Worm (Caenorhabditis elegans) whole organism, L2 larva: Measurements from ENCODE around the gene C47A4.1.

ENCODE experiments used
- C34F6.9 ChIP-seq: fragments of 150-350 bp; optimal IDR thresholded peaks from 2 replicates; lab custom pipeline; 2014; ENCODE audit warnings: missing biosample characterization, missing genetic modification characterization
- F13H6.1 ChIP-seq: sonication (generic microtip); optimal IDR thresholded peaks from 2 replicates; lab custom pipeline; 2016; ENCODE audit warnings: missing genetic modification characterization, missing compliant biosample characterization
- R02D3.7 ChIP-seq: fragments of 150-350 bp; optimal IDR thresholded peaks from 2 replicates; lab custom pipeline; 2014; ENCODE audit warnings: missing biosample characterization, missing genetic modification characterization
- Y55F3AM.14 ChIP-seq: fragments of 200-800 bp; sonication (Bioruptor generic); optimal IDR thresholded peaks from 2 replicates; lab custom pipeline; 2018; ENCODE audit warnings: mild to moderate bottlenecking, missing genetic modification characterization, missing compliant biosample characterization
- ZK546.5 ChIP-seq: sonication (generic microtip); optimal IDR thresholded peaks from 2 replicates; lab custom pipeline; 2017; ENCODE audit warnings: missing biosample characterization, missing genetic modification characterization
- alr-1 ChIP-seq: fragments of 150-350 bp; optimal IDR thresholded peaks from 2 replicates; lab custom pipeline; 2014; ENCODE audit warnings: missing biosample characterization, missing genetic modification characterization
- aly-2 ChIP-seq: fragments of 150-350 bp; optimal IDR thresholded peaks from 2 replicates; lab custom pipeline; 2014; ENCODE audit warnings: missing biosample characterization, missing genetic modification characterization
- ama-1 ChIP-seq: fragments of 150-350 bp; optimal IDR thresholded peaks from 2 replicates; lab custom pipeline; 2018; ENCODE audit warnings: inconsistent platforms
- blmp-1 ChIP-seq: sonication (generic microtip); optimal IDR thresholded peaks from 2 replicates; lab custom pipeline; 2017; ENCODE audit warnings: missing genetic modification characterization, mild to moderate bottlenecking, missing compliant biosample characterization, antibody characterized with exemption, moderate library complexity; ENCODE audit not compliant: insufficient read depth
- ceh-16 ChIP-seq: fragments of 150-350 bp; optimal IDR thresholded peaks from 2 replicates; lab custom pipeline; 2014; ENCODE audit warnings: missing biosample characterization, missing genetic modification characterization
- ceh-82 ChIP-seq: fragments of 150-350 bp; optimal IDR thresholded peaks from 2 replicates; lab custom pipeline; 2014; ENCODE audit warnings: missing biosample characterization, missing genetic modification characterization
- crh-2 ChIP-seq: sonication (generic microtip); optimal IDR thresholded peaks from 2 replicates; lab custom pipeline; 2017; ENCODE audit warnings: missing biosample characterization, missing genetic modification characterization
- dmd-4 ChIP-seq: sonication (generic microtip); optimal IDR thresholded peaks from 2 replicates; lab custom pipeline; 2017; ENCODE audit warnings: missing biosample characterization, missing genetic modification characterization
- egl-27 ChIP-seq: sonication (generic microtip); optimal IDR thresholded peaks from 3 replicates; lab custom pipeline; 2017; ENCODE audit warnings: missing biosample characterization, missing genetic modification reagents, missing genetic modification characterization
- elt-1 ChIP-seq: fragments of 150-350 bp; optimal IDR thresholded peaks from 2 replicates; lab custom pipeline; 2014; ENCODE audit warnings: missing biosample characterization, missing genetic modification characterization
- elt-3 ChIP-seq: sonication (generic microtip); optimal IDR thresholded peaks from 2 replicates; lab custom pipeline; 2017; ENCODE audit warnings: missing biosample characterization, missing genetic modification characterization
- fos-1 ChIP-seq: fragments of 150-350 bp; optimal IDR thresholded peaks from 2 replicates; lab custom pipeline; 2014; ENCODE audit warnings: missing biosample characterization, missing genetic modification characterization
- gmeb-1 ChIP-seq: fragments of 150-350 bp; optimal IDR thresholded peaks from 2 replicates; lab custom pipeline; 2014; ENCODE audit warnings: missing biosample characterization, missing genetic modification characterization
- lin-11 ChIP-seq: fragments of 150-350 bp; sonication (generic microtip); optimal IDR thresholded peaks from 2 replicates; lab custom pipeline; 2014; ENCODE audit warnings: missing biosample characterization, missing genetic modification characterization, inconsistent platforms, mixed read lengths
- lin-13 ChIP-seq: fragments of 150-350 bp; optimal IDR thresholded peaks from 2 replicates; lab custom pipeline; 2014; ENCODE audit warnings: missing biosample characterization, missing genetic modification reagents, missing genetic modification characterization
- lin-39 ChIP-seq: fragments of 150-350 bp; optimal IDR thresholded peaks from 2 replicates; lab custom pipeline; 2014; ENCODE audit warnings: missing biosample characterization, missing genetic modification reagents, missing genetic modification characterization
- lsy-2 ChIP-seq, 2 experiments: fragments of 150-350 bp in 1 of 2; sonication (generic microtip) in 1 of 2; optimal IDR thresholded peaks; 2 replicates each; lab custom pipeline; 2014 to 2017; ENCODE audit warnings: missing biosample characterization in 2 of 2, missing genetic modification characterization in 2 of 2
- mbf-1 ChIP-seq: sonication (generic microtip); optimal IDR thresholded peaks from 2 replicates; lab custom pipeline; 2017; ENCODE audit warnings: missing biosample characterization, missing genetic modification characterization
- mdl-1 ChIP-seq, 2 experiments: fragments of 150-350 bp in 1 of 2; sonication (generic microtip) in 1 of 2; optimal IDR thresholded peaks; 2 replicates each; lab custom pipeline; 2017; ENCODE audit warnings: missing biosample characterization in 2 of 2, missing genetic modification characterization in 2 of 2
- nhr-10 ChIP-seq: sonication (generic microtip); optimal IDR thresholded peaks from 2 replicates; lab custom pipeline; 2017; ENCODE audit warnings: missing biosample characterization, missing genetic modification characterization
- nhr-12 ChIP-seq: fragments of 150-350 bp; optimal IDR thresholded peaks from 2 replicates; lab custom pipeline; 2014; ENCODE audit warnings: missing biosample characterization, missing genetic modification characterization
- nhr-129 ChIP-seq: fragments of 150-350 bp; optimal IDR thresholded peaks from 2 replicates; lab custom pipeline; 2014; ENCODE audit warnings: missing biosample characterization, missing genetic modification characterization
- nhr-21 ChIP-seq: fragments of 150-350 bp; optimal IDR thresholded peaks from 2 replicates; lab custom pipeline; 2014; ENCODE audit warnings: missing biosample characterization, missing genetic modification characterization
- nhr-23 ChIP-seq: fragments of 150-350 bp; optimal IDR thresholded peaks from 2 replicates; lab custom pipeline; 2014; ENCODE audit warnings: missing biosample characterization, missing genetic modification reagents, missing genetic modification characterization
- nhr-237 ChIP-seq: fragments of 150-350 bp; optimal IDR thresholded peaks from 2 replicates; lab custom pipeline; 2014; ENCODE audit warnings: missing biosample characterization, missing genetic modification characterization
- nhr-25 ChIP-seq: fragments of 150-350 bp; sonication (generic microtip); optimal IDR thresholded peaks from 3 replicates; lab custom pipeline; 2014; ENCODE audit warnings: missing biosample characterization, missing genetic modification characterization
- nhr-6 ChIP-seq: fragments of 150-350 bp; optimal IDR thresholded peaks from 2 replicates; lab custom pipeline; 2014; ENCODE audit warnings: missing biosample characterization, missing genetic modification characterization
- nhr-77 ChIP-seq: fragments of 150-350 bp; optimal IDR thresholded peaks from 2 replicates; lab custom pipeline; 2014; ENCODE audit warnings: missing biosample characterization, missing genetic modification characterization
- peb-1 ChIP-seq: fragments of 150-350 bp; optimal IDR thresholded peaks from 2 replicates; lab custom pipeline; 2014; ENCODE audit warnings: missing biosample characterization, missing genetic modification characterization
- sem-4 ChIP-seq: fragments of 150-350 bp; optimal IDR thresholded peaks from 2 replicates; lab custom pipeline; 2014; ENCODE audit warnings: missing biosample characterization, missing genetic modification reagents, missing genetic modification characterization
- skn-1 ChIP-seq: sonication (generic microtip); optimal IDR thresholded peaks from 2 replicates; lab custom pipeline; 2017; ENCODE audit warnings: missing biosample characterization, missing genetic modification characterization
- sma-3 ChIP-seq: sonication (generic microtip); optimal IDR thresholded peaks from 2 replicates; lab custom pipeline; 2016; ENCODE audit warnings: missing genetic modification reagents, missing genetic modification characterization, missing compliant biosample characterization
- snpc-4 ChIP-seq: fragments of 150-350 bp; optimal IDR thresholded peaks from 2 replicates; lab custom pipeline; 2014; ENCODE audit warnings: missing biosample characterization, missing genetic modification characterization
- unc-39 ChIP-seq: fragments of 150-350 bp; optimal IDR thresholded peaks from 2 replicates; lab custom pipeline; 2014; ENCODE audit warnings: missing biosample characterization, missing genetic modification characterization
- unc-62 ChIP-seq: fragments of 150-350 bp; optimal IDR thresholded peaks from 2 replicates; lab custom pipeline; 2014; ENCODE audit warnings: missing biosample characterization, missing genetic modification reagents, missing genetic modification characterization
- zag-1 ChIP-seq: fragments of 150-350 bp; optimal IDR thresholded peaks from 2 replicates; lab custom pipeline; 2014; ENCODE audit warnings: missing biosample characterization, missing genetic modification characterization
- ztf-1 ChIP-seq: fragments of 200-800 bp; sonication (Bioruptor generic); conservative IDR thresholded peaks from 2 replicates; pipeline ENCODE4 v1.3.6; 2022; ENCODE audit warnings: missing genetic modification characterization, missing compliant biosample characterization
- ztf-11 ChIP-seq: sonication (generic microtip); optimal IDR thresholded peaks from 2 replicates; lab custom pipeline; 2017; ENCODE audit warnings: missing biosample characterization, missing genetic modification characterization
- ztf-4 ChIP-seq: fragments of 150-350 bp; optimal IDR thresholded peaks from 2 replicates; lab custom pipeline; 2014; ENCODE audit warnings: missing biosample characterization, missing genetic modification characterization

The C47A4.1 gene

DNA sequence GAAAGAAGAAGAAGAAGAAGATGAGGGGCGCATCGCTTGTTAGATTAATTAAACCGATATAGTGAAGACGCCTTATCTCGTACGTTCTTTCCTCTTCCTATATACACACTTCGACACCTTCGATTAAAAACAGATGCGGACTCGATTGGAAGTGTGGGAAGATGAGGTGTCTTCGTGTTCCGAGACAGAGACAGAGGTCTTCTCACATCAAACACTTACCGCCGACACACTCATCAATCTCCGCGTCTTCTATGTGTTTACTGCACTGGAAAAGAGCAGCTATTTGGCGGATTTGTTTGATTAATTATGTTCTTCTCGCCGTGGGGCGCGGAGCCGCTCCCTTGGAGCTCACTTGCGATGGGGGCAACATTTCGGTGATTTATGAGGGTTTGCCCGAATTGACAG, 16.8 kb downstream of the C47A4.1 start (continued):
- TF ChIP-seq ceh-16 (tag; lab: Kevin White, UChicago): peak; percentile 86
- TF ChIP-seq ztf-11: no peak
- no peak for TF ChIP-seq dmd-4 (tag; lab: Kevin White, UChicago)
- TF ChIP-seq R02D3.7: no peak
- TF ChIP-seq lin-39 (tag; lab: Kevin White, UChicago): peak; percentile 94
- peak; percentile 73 for TF ChIP-seq nhr-23
- TF ChIP-seq lsy-2 (tag; optimal IDR thresholded peaks at IDR 0.05; lab: Kevin White, UChicago): peak in 1 of 2 experiments; percentile 43
- TF ChIP-seq gmeb-1: no peak
- TF ChIP-seq F13H6.1 (tag; lab: Kevin White, UChicago): peak; percentile 53
- TF ChIP-seq sma-3 (GFP tag; lab: Kevin White, UChicago): no peak
- TF ChIP-seq crh-2 (tag; lab: Kevin White, UChicago): peak; percentile 28
- no peak for TF ChIP-seq ceh-82 (tag; lab: Kevin White, UChicago)
- no peak for TF ChIP-seq nhr-10 (tag; lab: Kevin White, UChicago)
- peak; percentile 18 for TF ChIP-seq lin-13 (GFP tag; lab: Kevin White, UChicago)
- no peak for TF ChIP-seq aly-2
- no peak for TF ChIP-seq nhr-77
- no peak for TF ChIP-seq nhr-25 (tag; lab: Kevin White, UChicago)
- no peak for TF ChIP-seq nhr-21
- TF ChIP-seq nhr-129 (tag; lab: Kevin White, UChicago): peak; percentile 72
- TF ChIP-seq C34F6.9 (tag; lab: Kevin White, UChicago): no peak
- no peak for TF ChIP-seq Y55F3AM.14 (GFP tag; lab: Kevin White, UChicago)
- TF ChIP-seq unc-39 (tag; lab: Kevin White, UChicago): no peak

DNA sequence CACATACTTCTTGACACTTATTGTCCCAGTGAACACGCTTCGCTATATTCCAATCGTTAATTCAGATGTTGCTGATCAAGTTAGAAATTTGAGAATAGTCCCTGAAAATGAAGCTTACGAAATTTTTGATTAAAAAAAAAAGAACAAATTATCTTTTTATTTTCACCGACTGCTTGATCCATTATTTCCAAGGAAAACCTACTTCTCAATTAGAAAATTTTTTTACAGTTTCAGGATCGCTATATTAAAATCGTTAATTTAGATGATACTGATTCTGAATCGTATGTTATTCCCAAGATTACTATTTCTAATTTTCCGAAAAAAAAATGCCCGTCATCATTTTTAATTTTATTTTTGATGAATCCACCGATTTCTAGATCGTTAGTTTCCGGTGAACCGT, 17.6 kb downstream of the C47A4.1 start, which contains the start of gene T23G4.127:
T23G4.127 (minus strand) TSS at position 101 of the 400 bp plus-strand sequence.
- TF ChIP-seq skn-1 (tag; lab: Kevin White, UChicago) (no peak), peb-1 (no peak), lin-39 (tag; lab: Kevin White, UChicago) (no peak), sma-3 (GFP tag; lab: Kevin White, UChicago) (no peak), ztf-1 (GFP tag; lab: Robert Waterston, UW) (no peak), ama-1 (no peak), R02D3.7 (no peak), nhr-129 (tag; lab: Kevin White, UChicago) (no peak), blmp-1 (tag; lab: Kevin White, UChicago) (no peak)

DNA sequence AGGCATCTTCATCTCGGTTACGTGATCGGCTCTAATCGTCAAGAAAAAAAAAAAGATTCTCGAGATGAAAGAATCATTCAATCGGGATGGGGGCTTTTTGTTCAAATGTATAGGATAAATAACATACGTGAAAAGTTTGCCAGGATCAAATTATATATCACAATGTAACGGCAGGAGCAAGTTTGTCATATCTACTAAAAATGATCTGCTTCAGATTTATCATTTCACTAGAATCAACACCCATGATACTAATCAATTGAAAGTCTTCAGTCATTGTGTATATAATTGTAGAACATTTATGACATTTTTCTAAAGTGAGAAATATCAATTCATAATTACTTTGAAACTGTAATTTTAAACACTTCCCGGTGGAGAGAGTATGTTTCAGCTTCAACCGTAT, 19.3 kb downstream of the C47A4.1 start:
- no peak for TF ChIP-seq unc-62 (GFP tag; lab: Kevin White, UChicago)

DNA sequence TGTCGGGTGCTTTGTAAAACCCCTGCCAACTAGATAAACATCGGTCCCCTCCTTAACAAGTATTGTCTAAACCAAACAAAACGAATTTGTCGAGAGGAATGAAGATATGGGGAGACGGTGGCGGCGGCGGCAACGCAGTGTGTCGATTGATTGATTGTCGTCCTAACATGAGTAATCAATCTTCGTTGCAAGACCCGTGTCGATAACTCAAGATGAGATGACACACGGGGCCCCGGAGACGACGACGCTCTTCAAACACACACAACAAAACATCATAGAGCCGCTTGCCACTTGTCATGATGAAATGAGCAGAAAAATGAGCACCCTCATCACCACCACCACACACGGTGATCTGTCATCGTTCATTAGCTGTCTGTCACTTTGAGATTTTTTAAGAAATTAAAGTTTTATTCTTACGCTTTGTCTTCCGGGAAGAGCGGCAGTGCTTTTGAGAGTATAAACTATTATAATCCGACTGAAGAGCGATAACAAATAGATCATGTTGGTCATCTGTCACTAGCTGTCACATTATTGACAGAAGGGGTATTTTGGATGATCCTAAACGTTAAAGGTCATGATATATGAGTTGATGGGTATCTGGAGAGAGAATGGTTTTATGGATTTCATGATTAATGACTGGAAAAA, 20.3 kb downstream of the C47A4.1 start:
- TF ChIP-seq ztf-1 (GFP tag; lab: Robert Waterston, UW): no peak
- no peak for TF ChIP-seq ztf-11
- TF ChIP-seq egl-27: no peak
- no peak for TF ChIP-seq C34F6.9 (tag; lab: Kevin White, UChicago)
- TF ChIP-seq nhr-237 (tag; lab: Kevin White, UChicago): no peak
- no peak for TF ChIP-seq nhr-21
- no peak for TF ChIP-seq alr-1 (tag; lab: Kevin White, UChicago)
- TF ChIP-seq lin-13 (GFP tag; lab: Kevin White, UChicago): no peak
- TF ChIP-seq nhr-129 (tag; lab: Kevin White, UChicago): peak; percentile 78
- peak; percentile 32 for TF ChIP-seq zag-1 (tag; lab: Kevin White, UChicago)
- TF ChIP-seq F13H6.1 (tag; lab: Kevin White, UChicago): peak; percentile 68
- TF ChIP-seq Y55F3AM.14 (GFP tag; lab: Kevin White, UChicago): peak; percentile 33
- no peak for TF ChIP-seq dmd-4 (tag; lab: Kevin White, UChicago)
- peak; percentile 27 for TF ChIP-seq sem-4 (tag; lab: Kevin White, UChicago)
- TF ChIP-seq fos-1 (tag; lab: Kevin White, UChicago): no peak
- no peak for TF ChIP-seq aly-2
- TF ChIP-seq ztf-4 (tag; lab: Kevin White, UChicago): no peak
- TF ChIP-seq mbf-1 (tag; lab: Kevin White, UChicago): no peak
- no peak for TF ChIP-seq ama-1
- peak; percentile 98 for TF ChIP-seq ceh-16 (tag; lab: Kevin White, UChicago)
- no peak for TF ChIP-seq skn-1 (tag; lab: Kevin White, UChicago)
- no peak for TF ChIP-seq nhr-12 (tag; lab: Kevin White, UChicago)
- no peak for TF ChIP-seq ceh-82 (tag; lab: Kevin White, UChicago)
- TF ChIP-seq R02D3.7: no peak
- TF ChIP-seq unc-39 (tag; lab: Kevin White, UChicago): no peak
- no peak for TF ChIP-seq ZK546.5 (tag; lab: Kevin White, UChicago)
- peak; percentile 93 for TF ChIP-seq lin-39 (tag; lab: Kevin White, UChicago)
- TF ChIP-seq elt-1 (tag; lab: Kevin White, UChicago): no peak
- peak in 1 of 2 experiments; percentile 36 for TF ChIP-seq lsy-2 (tag; optimal IDR thresholded peaks at IDR 0.05; lab: Kevin White, UChicago)
- TF ChIP-seq mdl-1 (tag; optimal IDR thresholded peaks at IDR 0.05; lab: Kevin White, UChicago): no peak
- TF ChIP-seq lin-11: no peak
- no peak for TF ChIP-seq elt-3 (tag; lab: Kevin White, UChicago)
- no peak for TF ChIP-seq gmeb-1
- TF ChIP-seq peb-1: no peak
- TF ChIP-seq blmp-1 (tag; lab: Kevin White, UChicago): no peak
- TF ChIP-seq nhr-10 (tag; lab: Kevin White, UChicago): no peak
- no peak for TF ChIP-seq sma-3 (GFP tag; lab: Kevin White, UChicago)
- TF ChIP-seq crh-2 (tag; lab: Kevin White, UChicago): peak; percentile 19
- TF ChIP-seq nhr-6: no peak
- no peak for TF ChIP-seq snpc-4 (tag; lab: Kevin White, UChicago)
